Worm (Caenorhabditis elegans): Measurements from ENCODE around the gene C11G10.1.

The C11G10.1 gene

ce11 chrX:15188986-15189675, 30.6 kb upstream of the C11G10.1 start:
- TF ChIP-seq nhr-28 (tag; optimal IDR thresholded peaks at IDR 0.05) (no peak), flh-1 (GFP tag; optimal IDR thresholded peaks at IDR 0.05) (no peak), nhr-237 (tag; optimal IDR thresholded peaks at IDR 0.05) (no peak), drap-1 (GFP tag; optimal IDR thresholded peaks at IDR 0.05) (peak; percentile 29), ceh-83 (GFP tag; optimal IDR thresholded peaks at IDR 0.05) (no peak), blmp-1 (tag; optimal IDR thresholded peaks at IDR 0.05) (no peak), nhr-12 (tag; optimal IDR thresholded peaks at IDR 0.05) (no peak), nhr-2 (tag; optimal IDR thresholded peaks at IDR 0.05) (no peak), mls-2 (tag; optimal IDR thresholded peaks at IDR 0.05) (peak; percentile 40), elt-3 (tag; optimal IDR thresholded peaks at IDR 0.05) (no peak), hlh-1 (tag; optimal IDR thresholded peaks at IDR 0.05) (peak; percentile 65), bed-3 (GFP tag; optimal IDR thresholded peaks at IDR 0.05) (no peak), unc-39 (tag; optimal IDR thresholded peaks at IDR 0.05) (no peak), pha-4 (tag; optimal IDR thresholded peaks at IDR 0.05) (no peak), ceh-39 (tag; optimal IDR thresholded peaks at IDR 0.05) (no peak), sem-2 (GFP tag; optimal IDR thresholded peaks at IDR 0.05) (no peak), mab-5 (tag; optimal IDR thresholded peaks at IDR 0.05) (peak; percentile 4), elt-1 (tag; optimal IDR thresholded peaks at IDR 0.05; ENCODE audit: borderline replicate concordance, insufficient read depth) (no peak), unc-120 (tag; optimal IDR thresholded peaks at IDR 0.05; ENCODE audit: poor library complexity, severe bottlenecking) (peak; percentile 89), nhr-76 (tag; optimal IDR thresholded peaks at IDR 0.05) (no peak), lsy-2 (tag; optimal IDR thresholded peaks at IDR 0.05) (no peak), unc-62 (GFP tag; optimal IDR thresholded peaks at IDR 0.05) (peak; percentile 72), ces-1 (GFP tag; optimal IDR thresholded peaks at IDR 0.05) (peak; percentile 73), tbx-8 (GFP tag; optimal IDR thresholded peaks at IDR 0.05) (no peak), ceh-43 (GFP tag; optimal IDR thresholded peaks at IDR 0.05) (no peak), M03D4.4 (tag; optimal IDR thresholded peaks at IDR 0.05) (no peak), lin-32 (GFP tag; optimal IDR thresholded peaks at IDR 0.05) (no peak), snpc-4 (tag; optimal IDR thresholded peaks at IDR 0.05) (no peak), mep-1 (tag; optimal IDR thresholded peaks at IDR 0.05) (no peak), cnd-1 (tag; optimal IDR thresholded peaks at IDR 0.05) (no peak), zip-8 (tag; optimal IDR thresholded peaks at IDR 0.05) (no peak), ham-2 (GFP tag; optimal IDR thresholded peaks at IDR 0.05) (no peak), sptf-1 (tag; optimal IDR thresholded peaks at IDR 0.05) (peak; percentile 67), ztf-11 (tag; optimal IDR thresholded peaks at IDR 0.05) (peak; percentile 4), lin-13 (tag; optimal IDR thresholded peaks at IDR 0.05) (no peak)

- TF ChIP-seq ztf-11 (tag; optimal IDR thresholded peaks at IDR 0.05) (no peak), mep-1 (tag; optimal IDR thresholded peaks at IDR 0.05) (no peak), elt-1 (tag; optimal IDR thresholded peaks at IDR 0.05; ENCODE audit: borderline replicate concordance, insufficient read depth) (no peak), nhr-237 (tag; optimal IDR thresholded peaks at IDR 0.05) (no peak), unc-120 (tag; optimal IDR thresholded peaks at IDR 0.05; ENCODE audit: poor library complexity, severe bottlenecking) (no peak), nhr-28 (tag; optimal IDR thresholded peaks at IDR 0.05) (no peak), snpc-4 (tag; optimal IDR thresholded peaks at IDR 0.05) (no peak), tbx-8 (GFP tag; optimal IDR thresholded peaks at IDR 0.05) (no peak), hlh-1 (tag; optimal IDR thresholded peaks at IDR 0.05) (no peak), nhr-12 (tag; optimal IDR thresholded peaks at IDR 0.05) (no peak), ces-1 (GFP tag; optimal IDR thresholded peaks at IDR 0.05) (no peak), drap-1 (GFP tag; optimal IDR thresholded peaks at IDR 0.05) (no peak), bed-3 (GFP tag; optimal IDR thresholded peaks at IDR 0.05) (no peak), sem-2 (GFP tag; optimal IDR thresholded peaks at IDR 0.05) (no peak), sptf-1 (tag; optimal IDR thresholded peaks at IDR 0.05) (no peak), zip-8 (tag; optimal IDR thresholded peaks at IDR 0.05) (no peak), ham-2 (GFP tag; optimal IDR thresholded peaks at IDR 0.05) (no peak)
Measured at ce11 chrX:15188510-15188909, 30.0 kb upstream of the C11G10.1 start.

DNA sequence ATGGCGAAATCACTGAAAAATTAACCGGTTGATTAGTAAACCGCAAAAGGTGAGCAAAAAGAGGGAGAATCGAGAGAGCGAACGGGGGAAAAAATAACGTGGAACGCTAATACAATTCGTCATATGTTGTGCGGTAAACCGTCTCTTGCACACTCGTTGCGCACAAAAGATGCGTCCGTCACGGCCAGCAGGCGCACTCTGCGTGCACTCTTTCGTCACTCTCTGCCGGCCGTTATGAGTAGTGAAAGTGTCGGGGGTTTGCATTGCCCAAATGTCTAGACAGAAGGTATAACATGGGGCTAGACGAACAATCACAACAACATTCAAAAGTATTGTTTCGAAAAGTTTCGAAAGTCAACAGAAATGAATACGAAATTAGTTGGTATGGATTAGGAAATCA, 22.9 kb upstream of the C11G10.1 start, which contains the start of gene pkhm-2:
pkhm-2 (minus strand) TSS at position 12 of the 400 bp plus-strand sequence.
- TF ChIP-seq M03D4.4 (tag; optimal IDR thresholded peaks at IDR 0.05) (peak; percentile 52), ceh-43 (GFP tag; optimal IDR thresholded peaks at IDR 0.05) (no peak), elt-3 (tag; optimal IDR thresholded peaks at IDR 0.05) (peak; percentile 9), mab-5 (tag; optimal IDR thresholded peaks at IDR 0.05) (no peak), unc-39 (tag; optimal IDR thresholded peaks at IDR 0.05) (no peak), nhr-2 (tag; optimal IDR thresholded peaks at IDR 0.05) (no peak), ztf-11 (tag; optimal IDR thresholded peaks at IDR 0.05) (peak; percentile 15), lin-13 (tag; optimal IDR thresholded peaks at IDR 0.05) (peak; percentile 96), unc-62 (GFP tag; optimal IDR thresholded peaks at IDR 0.05) (no peak), mls-2 (tag; optimal IDR thresholded peaks at IDR 0.05) (no peak), snpc-4 (tag; optimal IDR thresholded peaks at IDR 0.05) (no peak), nhr-76 (tag; optimal IDR thresholded peaks at IDR 0.05) (no peak), flh-1 (GFP tag; optimal IDR thresholded peaks at IDR 0.05) (peak; percentile 22), drap-1 (GFP tag; optimal IDR thresholded peaks at IDR 0.05) (peak; percentile 81), mep-1 (tag; optimal IDR thresholded peaks at IDR 0.05) (peak; percentile 73), sptf-1 (tag; optimal IDR thresholded peaks at IDR 0.05) (peak; percentile 71), elt-1 (tag; optimal IDR thresholded peaks at IDR 0.05; ENCODE audit: borderline replicate concordance, insufficient read depth) (no peak), ceh-39 (tag; optimal IDR thresholded peaks at IDR 0.05) (no peak), lsy-2 (tag; optimal IDR thresholded peaks at IDR 0.05) (peak; percentile 40), cnd-1 (tag; optimal IDR thresholded peaks at IDR 0.05) (peak; percentile 71), ceh-83 (GFP tag; optimal IDR thresholded peaks at IDR 0.05) (peak; percentile 44), nhr-28 (tag; optimal IDR thresholded peaks at IDR 0.05) (no peak), ces-1 (GFP tag; optimal IDR thresholded peaks at IDR 0.05) (no peak), bed-3 (GFP tag; optimal IDR thresholded peaks at IDR 0.05) (no peak), ham-2 (GFP tag; optimal IDR thresholded peaks at IDR 0.05) (peak; percentile 38), pha-4 (tag; optimal IDR thresholded peaks at IDR 0.05) (peak; percentile 89), zip-8 (tag; optimal IDR thresholded peaks at IDR 0.05) (no peak), lin-32 (GFP tag; optimal IDR thresholded peaks at IDR 0.05) (peak; percentile 37), sem-2 (GFP tag; optimal IDR thresholded peaks at IDR 0.05) (no peak), nhr-12 (tag; optimal IDR thresholded peaks at IDR 0.05) (peak; percentile 7), blmp-1 (tag; optimal IDR thresholded peaks at IDR 0.05) (peak; percentile 70), nhr-237 (tag; optimal IDR thresholded peaks at IDR 0.05) (peak; percentile 13), hlh-1 (tag; optimal IDR thresholded peaks at IDR 0.05) (peak; percentile 38), tbx-8 (GFP tag; optimal IDR thresholded peaks at IDR 0.05) (no peak), unc-120 (tag; optimal IDR thresholded peaks at IDR 0.05; ENCODE audit: poor library complexity, severe bottlenecking) (peak; percentile 44)
